Fruit fly (Drosophila melanogaster) whole organism, pupa: ENCODE results near the gene CG31638.

Experiments used
- CG10348 ChIP-seq: fragments of 200-800 bp; sonication (Bioruptor generic); IDR thresholded peaks from 2 replicates; pipeline ENCODE4 v1.3.6; 2022; ENCODE audit warnings: missing biosample characterization, missing genetic modification characterization
- CG12605 ChIP-seq: fragments of 200-800 bp; sonication (Bioruptor generic); IDR thresholded peaks from 2 replicates; pipeline ENCODE4 v1.3.6; 2022; ENCODE audit warnings: missing biosample characterization, missing genetic modification characterization
- CG34367 ChIP-seq: fragments of 200-800 bp; sonication (Bioruptor generic); optimal IDR thresholded peaks from 2 replicates; lab custom pipeline; 2018; ENCODE audit warnings: missing biosample characterization, mild to moderate bottlenecking, missing genetic modification characterization
- CG9948 ChIP-seq: fragments of 200-800 bp; sonication (Bioruptor generic); optimal IDR thresholded peaks from 2 replicates; lab custom pipeline; 2018; ENCODE audit warnings: missing biosample characterization, mild to moderate bottlenecking, missing genetic modification characterization, moderate library complexity
- EcR ChIP-seq: fragments of 200-800 bp; sonication (Bioruptor generic); optimal IDR thresholded peaks from 3 replicates; lab custom pipeline; 2019; ENCODE audit warnings: missing biosample characterization, missing genetic modification characterization, mild to moderate bottlenecking, moderate library complexity, missing genetic modification reagents

DNA sequence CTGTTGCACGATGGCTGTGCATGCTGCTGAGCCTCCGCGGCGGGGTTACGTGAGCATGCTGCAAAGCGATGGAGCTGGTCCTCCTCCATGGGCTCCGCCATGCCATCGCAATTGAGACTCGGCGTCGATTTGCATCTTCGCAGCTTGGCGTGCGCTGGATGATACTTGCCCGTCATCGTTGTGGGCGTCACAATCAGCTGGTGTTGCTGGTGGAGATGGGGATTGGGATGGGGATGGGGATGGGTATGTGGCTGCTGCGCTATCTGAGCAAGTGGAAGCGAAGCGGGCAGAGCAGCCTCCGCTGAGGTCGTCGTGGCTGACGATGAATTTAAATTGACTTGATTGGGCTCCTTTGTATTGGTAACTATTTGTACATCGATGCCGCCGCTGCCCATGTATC, 27.5 kb upstream of the CG31638 start:
- TF ChIP-seq EcR (GFP tag; lab: Kevin White, UChicago) (peak; percentile 64), CG10348 (GFP tag; lab: Robert Waterston, UW) (no peak), CG9948 (no peak), CG12605 (no peak), CG34367 (no peak)
